Worm (Caenorhabditis elegans) whole organism, late embryonic: Measurements from ENCODE around the gene lyst-1.

Source experiments
- C08G9.2 ChIP-seq: sonication (generic microtip); optimal IDR thresholded peaks from 2 replicates; lab custom pipeline; 2016; ENCODE audit warnings: mild to moderate bottlenecking, missing genetic modification characterization, moderate library complexity, missing compliant biosample characterization
- F13H6.1 ChIP-seq: sonication (generic microtip); optimal IDR thresholded peaks from 2 replicates; lab custom pipeline; 2016; ENCODE audit warnings: missing genetic modification characterization, missing compliant biosample characterization
- T23F11.4 ChIP-seq: fragments of 200-800 bp; sonication (Bioruptor generic); optimal IDR thresholded peaks from 2 replicates; lab custom pipeline; 2018; ENCODE audit warnings: mild to moderate bottlenecking, missing genetic modification characterization, missing compliant biosample characterization
- ama-1 ChIP-seq: fragments of 150-350 bp; optimal IDR thresholded peaks from 2 replicates; lab custom pipeline; 2014
- ceh-14 ChIP-seq: sonication (generic microtip); optimal IDR thresholded peaks from 2 replicates; lab custom pipeline; 2016; ENCODE audit warnings: missing genotype, missing genetic modification characterization, missing compliant biosample characterization
- ceh-18 ChIP-seq: sonication (generic microtip); optimal IDR thresholded peaks from 2 replicates; lab custom pipeline; 2016; ENCODE audit warnings: missing genetic modification characterization, missing compliant biosample characterization
- ceh-19 ChIP-seq: fragments of 200-800 bp; sonication (Bioruptor generic); optimal IDR thresholded peaks from 2 replicates; lab custom pipeline; 2018; ENCODE audit warnings: mild to moderate bottlenecking, missing genetic modification characterization, missing compliant biosample characterization
- ceh-22 ChIP-seq: sonication (generic microtip); optimal IDR thresholded peaks from 2 replicates; lab custom pipeline; 2017; ENCODE audit warnings: missing biosample characterization, missing genetic modification characterization
- ceh-9 ChIP-seq: sonication (generic microtip); optimal IDR thresholded peaks from 2 replicates; lab custom pipeline; 2016; ENCODE audit warnings: mild to moderate bottlenecking, missing genetic modification characterization, inconsistent platforms, missing compliant biosample characterization
- dve-1 ChIP-seq: sonication (generic microtip); optimal IDR thresholded peaks from 2 replicates; lab custom pipeline; 2017; ENCODE audit warnings: antibody characterized with exemption, mild to moderate bottlenecking, missing genetic modification characterization, missing compliant biosample characterization
- elt-2 ChIP-seq: sonication (generic microtip); optimal IDR thresholded peaks from 2 replicates; lab custom pipeline; 2016; ENCODE audit warnings: missing genetic modification reagents, missing genetic modification characterization, missing compliant biosample characterization
- elt-4 ChIP-seq: sonication (generic microtip); optimal IDR thresholded peaks from 2 replicates; lab custom pipeline; 2016; ENCODE audit warnings: missing genetic modification characterization, missing compliant biosample characterization
- fax-1 ChIP-seq: sonication (generic microtip); optimal IDR thresholded peaks from 2 replicates; lab custom pipeline; 2016; ENCODE audit warnings: missing genotype, missing genetic modification characterization, missing compliant biosample characterization
- fkh-10 ChIP-seq: fragments of 150-350 bp; optimal IDR thresholded peaks from 2 replicates; lab custom pipeline; 2014; ENCODE audit warnings: missing biosample characterization, missing genetic modification reagents, missing genetic modification characterization
- hlh-15 ChIP-seq: sonication (generic microtip); optimal IDR thresholded peaks from 2 replicates; lab custom pipeline; 2016; ENCODE audit warnings: missing genetic modification characterization, missing compliant biosample characterization
- hlh-30 ChIP-seq: sonication (generic microtip); optimal IDR thresholded peaks from 2 replicates; lab custom pipeline; 2017; ENCODE audit warnings: antibody characterized with exemption, missing genetic modification characterization, missing compliant biosample characterization; ENCODE audit not compliant: insufficient read depth
- hlh-8 ChIP-seq: sonication (generic microtip); optimal IDR thresholded peaks from 2 replicates; lab custom pipeline; 2016; ENCODE audit warnings: missing genotype, missing genetic modification characterization, missing compliant biosample characterization
- lim-6 ChIP-seq: sonication (generic microtip); optimal IDR thresholded peaks from 2 replicates; lab custom pipeline; 2016; ENCODE audit warnings: missing genetic modification characterization, missing compliant biosample characterization
- mec-3 ChIP-seq: sonication (generic microtip); optimal IDR thresholded peaks from 2 replicates; lab custom pipeline; 2016; ENCODE audit warnings: borderline replicate concordance, missing genetic modification characterization, missing compliant biosample characterization
- odd-2 ChIP-seq: sonication (generic microtip); optimal IDR thresholded peaks from 2 replicates; lab custom pipeline; 2017; ENCODE audit warnings: antibody characterized with exemption, mild to moderate bottlenecking, missing genetic modification characterization, missing compliant biosample characterization
- pax-1 ChIP-seq: fragments of 150-350 bp; optimal IDR thresholded peaks from 2 replicates; lab custom pipeline; 2014; ENCODE audit warnings: missing biosample characterization, missing genetic modification characterization
- pha-2 ChIP-seq: sonication (generic microtip); optimal IDR thresholded peaks from 2 replicates; lab custom pipeline; 2017; ENCODE audit warnings: mild to moderate bottlenecking, missing genetic modification characterization, missing compliant biosample characterization
- rnt-1 ChIP-seq: sonication (generic microtip); optimal IDR thresholded peaks from 2 replicates; lab custom pipeline; 2016; ENCODE audit warnings: missing genetic modification characterization, missing compliant biosample characterization
- sox-4 ChIP-seq: sonication (generic microtip); optimal IDR thresholded peaks from 2 replicates; lab custom pipeline; 2017; ENCODE audit warnings: mild to moderate bottlenecking, missing genetic modification characterization, inconsistent platforms, missing compliant biosample characterization
- unc-42 ChIP-seq: sonication (generic microtip); optimal IDR thresholded peaks from 2 replicates; lab custom pipeline; 2016; ENCODE audit warnings: missing genotype, missing genetic modification characterization, missing compliant biosample characterization
- unc-55 ChIP-seq: sonication (generic microtip); optimal IDR thresholded peaks from 2 replicates; lab custom pipeline; 2017; ENCODE audit warnings: missing biosample characterization, missing genetic modification reagents, missing genetic modification characterization

Gene lyst-1

ce11 chrX:12162659-12163058, 21.7 kb upstream of the lyst-1 start:
- no peak for TF ChIP-seq ceh-18 (tag; lab: Kevin White, UChicago)
- no peak for TF ChIP-seq lim-6 (tag; lab: Kevin White, UChicago)
- no peak for TF ChIP-seq ceh-19 (GFP tag; lab: Kevin White, UChicago)
- TF ChIP-seq fax-1 (tag; lab: Kevin White, UChicago): no peak
- no peak for TF ChIP-seq mec-3
- no peak for TF ChIP-seq ceh-9 (tag; lab: Kevin White, UChicago)
- TF ChIP-seq hlh-8 (tag; lab: Kevin White, UChicago): no peak
- no peak for TF ChIP-seq sox-4 (tag; lab: Kevin White, UChicago)
- TF ChIP-seq unc-42 (tag; lab: Kevin White, UChicago): no peak

- TF ChIP-seq F13H6.1 (tag; lab: Kevin White, UChicago) (no peak), pax-1 (tag; lab: Kevin White, UChicago) (no peak), ama-1 (no peak), sox-4 (tag; lab: Kevin White, UChicago) (no peak), elt-4 (no peak), dve-1 (tag; lab: Kevin White, UChicago) (no peak), hlh-15 (tag; lab: Kevin White, UChicago) (no peak), T23F11.4 (GFP tag; lab: Kevin White, UChicago) (no peak), ceh-22 (no peak)
These were observed 19.2 kb upstream of the lyst-1 start, which contains the start of gene F57G12.2 for ce11 chrX:12160002-12160690. Gene F57G12.2 (minus strand): TSS chrX:12160052.

ce11 chrX:12158641-12159040, 17.7 kb upstream of the lyst-1 start:
- peak; percentile 4 for TF ChIP-seq rnt-1 (tag; lab: Kevin White, UChicago)
- peak; percentile 22 for TF ChIP-seq unc-55 (GFP tag; lab: Kevin White, UChicago)
- peak; percentile 0 for TF ChIP-seq ceh-18 (tag; lab: Kevin White, UChicago)
- TF ChIP-seq pax-1 (tag; lab: Kevin White, UChicago): no peak
- TF ChIP-seq fkh-10: no peak

- TF ChIP-seq pha-2 (no peak), elt-2 (tag; lab: Kevin White, UChicago) (peak; percentile 65)
These were observed 13.3 kb upstream of the lyst-1 start, which contains the start of gene mfsd-11 for ce11 chrX:12154055-12154898. Gene mfsd-11 (minus strand): TSS chrX:12154105.

ce11 chrX:12149638-12150137, 8.7 kb upstream of the lyst-1 start, which contains the start of gene znf-474:
Gene znf-474 (plus strand): TSS chrX:12149924.
- TF ChIP-seq ceh-14 (peak; percentile 6), hlh-30 (tag; lab: Kevin White, UChicago) (no peak)
- TF ChIP-seq, all 69 proteins: peak for 1

ce11 chrX:12146453-12147085, 5.6 kb upstream of the lyst-1 start, which contains the start of gene pycr-1:
Gene pycr-1 (plus strand): TSS chrX:12146832.
- TF ChIP-seq elt-2 (tag; lab: Kevin White, UChicago): peak; percentile 73
- no peak for TF ChIP-seq elt-4

ce11 chrX:12145919-12146318, 5.0 kb upstream of the lyst-1 start:
- TF ChIP-seq C08G9.2 (tag; lab: Kevin White, UChicago): no peak
- TF ChIP-seq rnt-1 (tag; lab: Kevin White, UChicago): no peak
- no peak for TF ChIP-seq odd-2
- TF ChIP-seq, all 69 proteins: peak for 0
